Fruit fly (Drosophila melanogaster) whole organism, embryonic: ENCODE results near the gene CG2124.

Experiments
- Aef1 ChIP-seq: fragments of 200-800 bp; sonication (Bioruptor generic); IDR thresholded peaks from 3 replicates; pipeline ENCODE4 v1.3.6; 2022; ENCODE audit warnings: missing biosample characterization, missing genetic modification characterization
- Atf3 ChIP-seq: fragments of 200-800 bp; sonication (Bioruptor generic); optimal IDR thresholded peaks from 3 replicates; lab custom pipeline; 2016; ENCODE audit warnings: missing biosample characterization, missing genetic modification characterization
- Atf6 ChIP-seq: fragments of 200-800 bp; sonication (Bioruptor generic); IDR thresholded peaks from 2 replicates; pipeline ENCODE4 v1.3.6; 2022; ENCODE audit warnings: missing biosample characterization, missing genetic modification characterization
- CG1024 ChIP-seq: fragments of 200-800 bp; sonication (Bioruptor generic); IDR thresholded peaks from 2 replicates; pipeline ENCODE4 v1.3.6; 2022; ENCODE audit warnings: missing biosample characterization, missing genetic modification characterization
- CG10959 ChIP-seq: fragments of 200-800 bp; sonication (Bioruptor generic); IDR thresholded peaks from 2 replicates; pipeline ENCODE4 v1.3.6; 2022; ENCODE audit warnings: missing biosample characterization, missing genetic modification characterization
- CG11085 ChIP-seq: fragments of 200-800 bp; sonication (Bioruptor generic); IDR thresholded peaks from 2 replicates; pipeline ENCODE4 v1.3.6; 2022; ENCODE audit warnings: missing biosample characterization, missing genetic modification characterization
- CG12769 ChIP-seq: fragments of 200-800 bp; sonication (Bioruptor generic); optimal IDR thresholded peaks from 2 replicates; lab custom pipeline; 2019; ENCODE audit warnings: missing biosample characterization, mild to moderate bottlenecking, missing genetic modification characterization, moderate library complexity
- CG13287 ChIP-seq: fragments of 200-800 bp; sonication (Bioruptor generic); IDR thresholded peaks from 2 replicates; pipeline ENCODE4 v1.3.6; 2022; ENCODE audit warnings: missing biosample characterization, missing genetic modification characterization; ENCODE audit not compliant: partially characterized antibody
- CG14667 ChIP-seq: fragments of 200-800 bp; sonication (Bioruptor generic); IDR thresholded peaks from 2 replicates; pipeline ENCODE4 v1.3.6; 2022; ENCODE audit warnings: missing biosample characterization, missing genetic modification characterization
- CG15479 ChIP-seq: fragments of 200-800 bp; sonication (Bioruptor generic); optimal IDR thresholded peaks from 3 replicates; lab custom pipeline; 2019; ENCODE audit warnings: missing biosample characterization, mild to moderate bottlenecking, missing genetic modification characterization, moderate library complexity
- CG15696 ChIP-seq: fragments of 200-800 bp; sonication (Bioruptor generic); optimal IDR thresholded peaks from 2 replicates; lab custom pipeline; 2019; ENCODE audit warnings: missing biosample characterization, mild to moderate bottlenecking, missing genetic modification characterization, moderate library complexity
- CG16815 ChIP-seq: fragments of 200-800 bp; sonication (Bioruptor generic); optimal IDR thresholded peaks from 3 replicates; lab custom pipeline; 2017; ENCODE audit warnings: missing biosample characterization, mild to moderate bottlenecking, missing genetic modification characterization
- CG16863 ChIP-seq: fragments of 200-800 bp; sonication (Bioruptor generic); optimal IDR thresholded peaks from 3 replicates; lab custom pipeline; 2016; ENCODE audit warnings: missing biosample characterization, missing genetic modification characterization
- CG17829 ChIP-seq: fragments of 200-800 bp; optimal IDR thresholded peaks from 2 replicates; lab custom pipeline; 2019; ENCODE audit warnings: missing biosample characterization, mild to moderate bottlenecking, missing genetic modification characterization, moderate library complexity
- CG2129 ChIP-seq: fragments of 200-800 bp; sonication (Bioruptor generic); IDR thresholded peaks from 2 replicates; pipeline ENCODE4 v1.3.6; 2022; ENCODE audit warnings: missing biosample characterization, missing genetic modification characterization; ENCODE audit not compliant: partially characterized antibody
- CG2875 ChIP-seq: fragments of 200-800 bp; sonication (Bioruptor generic); optimal IDR thresholded peaks from 2 replicates; lab custom pipeline; 2017; ENCODE audit warnings: missing biosample characterization, mild to moderate bottlenecking, missing genetic modification characterization, missing genetic modification reagents
- CG2889 ChIP-seq: fragments of 200-800 bp; sonication (Bioruptor generic); IDR thresholded peaks from 3 replicates; pipeline ENCODE4 v1.3.6; 2022; ENCODE audit warnings: missing biosample characterization, missing genetic modification characterization
- CG30020 ChIP-seq: fragments of 200-800 bp; optimal IDR thresholded peaks from 2 replicates; lab custom pipeline; 2019; ENCODE audit warnings: missing biosample characterization, mild to moderate bottlenecking, missing genetic modification characterization, moderate library complexity
- CG31365 ChIP-seq: fragments of 200-800 bp; sonication (Bioruptor generic); optimal IDR thresholded peaks from 2 replicates; lab custom pipeline; 2018; ENCODE audit warnings: missing biosample characterization, mild to moderate bottlenecking, missing genetic modification characterization
- CG4282 ChIP-seq: fragments of 200-800 bp; sonication (Bioruptor generic); optimal IDR thresholded peaks from 2 replicates; lab custom pipeline; 2016; ENCODE audit warnings: missing biosample characterization, missing genetic modification characterization
- CG43689 ChIP-seq: fragments of 200-800 bp; sonication (Bioruptor generic); IDR thresholded peaks from 2 replicates; pipeline ENCODE4 v1.3.6; 2022; ENCODE audit warnings: missing biosample characterization, missing genetic modification characterization
- CG6791 ChIP-seq: fragments of 200-800 bp; sonication (Bioruptor generic); IDR thresholded peaks from 3 replicates; pipeline ENCODE4 v1.3.6; 2022; ENCODE audit warnings: missing biosample characterization, missing genetic modification characterization; ENCODE audit not compliant: partially characterized antibody
- CG9437 ChIP-seq: fragments of 200-800 bp; sonication (Bioruptor generic); optimal IDR thresholded peaks from 2 replicates; lab custom pipeline; 2018; ENCODE audit warnings: missing biosample characterization, mild to moderate bottlenecking, missing genetic modification characterization
- CG9797 ChIP-seq: fragments of 200-800 bp; sonication (Bioruptor generic); optimal IDR thresholded peaks from 3 replicates; lab custom pipeline; 2018; ENCODE audit warnings: missing biosample characterization, mild to moderate bottlenecking, missing genetic modification characterization
- Deaf1 ChIP-seq: fragments of 200-800 bp; optimal IDR thresholded peaks from 3 replicates; lab custom pipeline; 2019; ENCODE audit warnings: missing biosample characterization, mild to moderate bottlenecking, missing genetic modification characterization, moderate library complexity
- ERR ChIP-seq: fragments of 200-800 bp; sonication (Bioruptor generic); optimal IDR thresholded peaks from 2 replicates; lab custom pipeline; 2016; ENCODE audit warnings: missing biosample characterization, missing genetic modification characterization
- H15 ChIP-seq: fragments of 200-800 bp; sonication (Bioruptor generic); IDR thresholded peaks from 3 replicates; pipeline ENCODE4 v1.3.6; 2022; ENCODE audit warnings: missing biosample characterization, missing genetic modification characterization
- Hand ChIP-seq: fragments of 200-800 bp; sonication (Bioruptor generic); optimal IDR thresholded peaks from 2 replicates; lab custom pipeline; 2017; ENCODE audit warnings: mild to moderate bottlenecking, missing biosample characterization, missing genetic modification reagents, missing genetic modification characterization
- Hr3 ChIP-seq: fragments of 200-800 bp; sonication (Bioruptor generic); optimal IDR thresholded peaks from 3 replicates; lab custom pipeline; 2016; ENCODE audit warnings: missing biosample characterization, missing genetic modification characterization
- PHDP ChIP-seq: fragments of 200-800 bp; sonication (Bioruptor generic); optimal IDR thresholded peaks from 3 replicates; lab custom pipeline; 2018; ENCODE audit warnings: missing biosample characterization, mild to moderate bottlenecking, missing genetic modification characterization, moderate library complexity
- Trl ChIP-seq, 3 experiments: fragments of >200 bp in 2 of 3; fragments of 200-800 bp in 1 of 3; sonication (Bioruptor generic) in 1 of 3; optimal IDR thresholded peaks; 2 replicates in 1 of 3; 3 replicates in 2 of 3; lab custom pipeline; 2016 to 2017; ENCODE audit warnings: missing biosample characterization in 1 of 3, missing genetic modification characterization in 1 of 3
- ash1 ChIP-seq: fragments of 200-800 bp; sonication (Bioruptor generic); optimal IDR thresholded peaks from 2 replicates; lab custom pipeline; 2018; ENCODE audit warnings: missing biosample characterization, mild to moderate bottlenecking, missing genetic modification characterization
- chif ChIP-seq, 2 experiments: fragments of 200-800 bp; sonication (Bioruptor generic); optimal IDR thresholded peaks; 3 replicates each; lab custom pipeline; 2016; ENCODE audit warnings: missing biosample characterization in 2 of 2, missing genetic modification characterization in 2 of 2
- dm ChIP-seq: fragments of 200-800 bp; sonication (Bioruptor generic); optimal IDR thresholded peaks from 3 replicates; lab custom pipeline; 2016; ENCODE audit warnings: missing biosample characterization, missing genetic modification characterization
- dysf ChIP-seq: fragments of 200-800 bp; sonication (Bioruptor generic); IDR thresholded peaks from 3 replicates; pipeline ENCODE4 v1.3.6; 2022; ENCODE audit warnings: missing biosample characterization, missing genetic modification characterization
- en ChIP-seq: fragments of 200-800 bp; sonication (Bioruptor generic); optimal IDR thresholded peaks from 2 replicates; lab custom pipeline; 2016; ENCODE audit warnings: missing biosample characterization, missing genetic modification characterization
- exex ChIP-seq: fragments of 200-800 bp; sonication (Bioruptor generic); optimal IDR thresholded peaks from 4 replicates; lab custom pipeline; 2018; ENCODE audit warnings: missing biosample characterization, mild to moderate bottlenecking, missing genetic modification characterization, moderate library complexity
- gsb ChIP-seq: fragments of 200-800 bp; sonication (Bioruptor generic); IDR thresholded peaks from 2 replicates; pipeline ENCODE4 v1.3.6; 2022; ENCODE audit warnings: missing biosample characterization, missing genetic modification characterization
- hbn ChIP-seq: fragments of 200-800 bp; sonication (Bioruptor generic); IDR thresholded peaks from 2 replicates; pipeline ENCODE4 v1.3.6; 2022; ENCODE audit warnings: missing biosample characterization, missing genetic modification characterization; ENCODE audit not compliant: partially characterized antibody
- her ChIP-seq: fragments of 200-800 bp; sonication (Bioruptor generic); optimal IDR thresholded peaks from 2 replicates; lab custom pipeline; 2016; ENCODE audit warnings: missing biosample characterization, missing genetic modification characterization
- hkb ChIP-seq, 2 experiments: fragments of 200-800 bp in 1 of 2; fragments of >200 bp in 1 of 2; sonication (Bioruptor generic) in 1 of 2; IDR thresholded peaks in 1 of 2; optimal IDR thresholded peaks in 1 of 2; 2 replicates each; pipeline versions ENCODE4 v1.3.6 to Lab custom; 2017 to 2022; ENCODE audit warnings: missing biosample characterization in 1 of 2, missing genetic modification characterization in 1 of 2
- inv ChIP-seq: fragments of 200-800 bp; sonication (Bioruptor generic); IDR thresholded peaks from 2 replicates; pipeline ENCODE4 v1.3.6; 2022; ENCODE audit warnings: missing biosample characterization, missing genetic modification characterization; ENCODE audit not compliant: partially characterized antibody
- ken ChIP-seq: fragments of 200-800 bp; sonication (Bioruptor generic); IDR thresholded peaks from 3 replicates; pipeline ENCODE4 v1.3.6; 2022; ENCODE audit warnings: missing biosample characterization, missing genetic modification characterization
- lab ChIP-seq: fragments of 200-800 bp; sonication (Bioruptor generic); optimal IDR thresholded peaks from 3 replicates; lab custom pipeline; 2017; ENCODE audit warnings: missing biosample characterization, missing genetic modification characterization, mild to moderate bottlenecking, moderate library complexity, missing genetic modification reagents
- mld ChIP-seq: fragments of 200-800 bp; sonication (Bioruptor generic); IDR thresholded peaks from 3 replicates; pipeline ENCODE4 v1.3.6; 2022; ENCODE audit warnings: missing biosample characterization, missing genetic modification characterization; ENCODE audit not compliant: partially characterized antibody
- scrt ChIP-seq: fragments of 200-800 bp; sonication (Bioruptor generic); optimal IDR thresholded peaks from 2 replicates; lab custom pipeline; 2018; ENCODE audit warnings: missing biosample characterization, mild to moderate bottlenecking, missing genetic modification characterization, moderate library complexity
- toy ChIP-seq: fragments of 200-800 bp; sonication (Bioruptor generic); IDR thresholded peaks from 2 replicates; pipeline ENCODE4 v1.3.6; 2022; ENCODE audit warnings: missing biosample characterization, missing genetic modification characterization
- ttk ChIP-seq: fragments of 200-800 bp; sonication (Bioruptor generic); IDR thresholded peaks from 2 replicates; pipeline ENCODE4 v2.1.2; 2022; ENCODE audit warnings: missing biosample characterization, missing genetic modification characterization

CG2124 gene

dm6 chrX:10547070-10547856 lies 48.7 kb upstream of the CG2124 start (continued):
- TF ChIP-seq ERR (GFP tag; lab: Kevin White, UChicago), result peak; percentile 52
- TF ChIP-seq Hand (GFP tag; lab: Kevin White, UChicago), result peak; percentile 2
- TF ChIP-seq CG14667, result peak; percentile 77
- TF ChIP-seq Deaf1 (tag; lab: Kevin White, UChicago), result no peak
- TF ChIP-seq CG10959 (GFP tag; lab: Robert Waterston, UW), result peak; percentile 72
- peak; percentile 72 for TF ChIP-seq scrt
- TF ChIP-seq CG15479 (GFP tag; lab: Kevin White, UChicago), result no peak
- TF ChIP-seq CG43689 (GFP tag; lab: Robert Waterston, UW), result peak; percentile 85
- peak; percentile 57 for TF ChIP-seq CG30020 (tag; lab: Kevin White, UChicago)
- TF ChIP-seq hbn, result no peak
- no peak for TF ChIP-seq inv (GFP tag; lab: Robert Waterston, UW)
- TF ChIP-seq hkb (optimal IDR thresholded peaks at IDR 0.05; lab: Kevin White, UChicago), result no peak
- peak; percentile 92 for TF ChIP-seq hkb (GFP tag; IDR thresholded peaks at IDR 0.05; lab: Robert Waterston, UW)
- TF ChIP-seq PHDP (tag; lab: Kevin White, UChicago), result peak; percentile 87
- peak; percentile 84 for TF ChIP-seq en (GFP tag; lab: Kevin White, UChicago)
- no peak for TF ChIP-seq CG2129 (GFP tag; lab: Robert Waterston, UW)
- TF ChIP-seq dysf (GFP tag; lab: Robert Waterston, UW), result peak; percentile 87
- peak; percentile 86 for TF ChIP-seq CG9437 (GFP tag; lab: Kevin White, UChicago)
- peak; percentile 70 for TF ChIP-seq her (GFP tag; lab: Kevin White, UChicago)
- TF ChIP-seq mld (GFP tag; lab: Robert Waterston, UW), result no peak
- peak; percentile 78 to 90 for TF ChIP-seq chif (GFP tag; optimal IDR thresholded peaks at IDR 0.05; lab: Kevin White, UChicago)
- TF ChIP-seq H15 (GFP tag; lab: Robert Waterston, UW), result peak; percentile 86
- no peak for TF ChIP-seq ash1 (GFP tag; lab: Kevin White, UChicago)
- TF ChIP-seq CG17829, result peak; percentile 93
- peak; percentile 64 for TF ChIP-seq toy
- peak; percentile 91 for TF ChIP-seq CG16863 (GFP tag; lab: Kevin White, UChicago)
- TF ChIP-seq CG2889 (GFP tag; lab: Robert Waterston, UW), result peak; percentile 79
- TF ChIP-seq CG15696 (tag; lab: Kevin White, UChicago), result peak; percentile 52
- TF ChIP-seq lab (GFP tag; lab: Kevin White, UChicago), result peak; percentile 83
- peak; percentile 82 for TF ChIP-seq Atf6 (GFP tag; lab: Robert Waterston, UW)
- peak; percentile 59 for TF ChIP-seq gsb (GFP tag; lab: Robert Waterston, UW)
- TF ChIP-seq dm (GFP tag; lab: Kevin White, UChicago), result peak; percentile 85
- TF ChIP-seq CG13287 (GFP tag; lab: Robert Waterston, UW), result no peak
- peak; percentile 72 to 81 for TF ChIP-seq Trl (optimal IDR thresholded peaks at IDR 0.05; lab: Kevin White, UChicago)
- TF ChIP-seq Trl (GFP tag; optimal IDR thresholded peaks at IDR 0.05; lab: Kevin White, UChicago), result peak; percentile 73
- peak; percentile 29 for TF ChIP-seq CG4282
- TF ChIP-seq CG16815 (GFP tag; lab: Kevin White, UChicago), result peak; percentile 78
- TF ChIP-seq CG12769, result peak; percentile 88
- TF ChIP-seq Aef1, result peak; percentile 89
- TF ChIP-seq CG31365, result peak; percentile 59
- TF ChIP-seq CG6791 (GFP tag; lab: Robert Waterston, UW), result no peak
- peak; percentile 47; the same call in 1 of the 2 replicates for TF ChIP-seq CG11085 (GFP tag; lab: Robert Waterston, UW)
- peak; percentile 95 for TF ChIP-seq ttk (GFP tag; lab: Robert Waterston, UW)
- peak; percentile 84 for TF ChIP-seq CG1024 (GFP tag; lab: Robert Waterston, UW)
- peak; percentile 85 for TF ChIP-seq Atf3 (GFP tag; lab: Kevin White, UChicago)
- TF ChIP-seq exex, result peak; percentile 38
- peak; percentile 89 for TF ChIP-seq CG2875 (GFP tag; lab: Kevin White, UChicago)
- no peak for TF ChIP-seq CG9797
- peak; percentile 91 for TF ChIP-seq ken (GFP tag; lab: Robert Waterston, UW)
- peak; percentile 85 for TF ChIP-seq Hr3 (GFP tag; lab: Kevin White, UChicago)
